Fruit fly (Drosophila melanogaster) whole organism, embryonic: ENCODE results near the gene Dhc62B.
A peak's percentile ranks its signal among the peaks of the same experiment; 100 is the strongest.

Experiments used
- ATbp ChIP-seq: fragments of 200-800 bp; sonication (Bioruptor generic); optimal IDR thresholded peaks from 2 replicates; lab custom pipeline; 2017; ENCODE audit warnings: missing biosample characterization, mild to moderate bottlenecking, missing genetic modification characterization, missing genetic modification reagents
- CG10366 ChIP-seq: fragments of 200-800 bp; sonication (Bioruptor generic); IDR thresholded peaks from 2 replicates; pipeline ENCODE4 v1.3.6; 2022; ENCODE audit warnings: missing biosample characterization, missing genetic modification characterization
- CG11085 ChIP-seq: fragments of 200-800 bp; sonication (Bioruptor generic); IDR thresholded peaks from 2 replicates; pipeline ENCODE4 v1.3.6; 2022; ENCODE audit warnings: missing biosample characterization, missing genetic modification characterization
- CG11398 ChIP-seq: fragments of 200-800 bp; sonication (Bioruptor generic); optimal IDR thresholded peaks from 2 replicates; lab custom pipeline; 2016; ENCODE audit warnings: missing biosample characterization, missing genetic modification characterization
- CG11696 ChIP-seq: fragments of 200-800 bp; sonication (Bioruptor generic); IDR thresholded peaks from 2 replicates; pipeline ENCODE4 v1.3.6; 2022; ENCODE audit warnings: missing biosample characterization, missing genetic modification characterization
- CG12155 ChIP-seq: fragments of 200-800 bp; sonication (Bioruptor generic); optimal IDR thresholded peaks from 3 replicates; lab custom pipeline; 2016; ENCODE audit warnings: missing biosample characterization, missing genetic modification characterization
- CG18011 ChIP-seq: fragments of 200-800 bp; sonication (Bioruptor generic); optimal IDR thresholded peaks from 2 replicates; lab custom pipeline; 2017; ENCODE audit warnings: missing biosample characterization, missing genetic modification characterization, mild to moderate bottlenecking, moderate library complexity, missing genotype
- CG2712 ChIP-seq: fragments of 200-800 bp; optimal IDR thresholded peaks from 3 replicates; lab custom pipeline; 2019; ENCODE audit warnings: missing biosample characterization, mild to moderate bottlenecking, missing genetic modification characterization, moderate library complexity
- CG2889 ChIP-seq: fragments of 200-800 bp; sonication (Bioruptor generic); IDR thresholded peaks from 3 replicates; pipeline ENCODE4 v1.3.6; 2022; ENCODE audit warnings: missing biosample characterization, missing genetic modification characterization
- CG30020 ChIP-seq: fragments of 200-800 bp; optimal IDR thresholded peaks from 2 replicates; lab custom pipeline; 2019; ENCODE audit warnings: missing biosample characterization, mild to moderate bottlenecking, missing genetic modification characterization, moderate library complexity
- CG3065 ChIP-seq: fragments of 200-800 bp; sonication (Bioruptor generic); optimal IDR thresholded peaks from 2 replicates; lab custom pipeline; 2016; ENCODE audit warnings: missing biosample characterization, missing genetic modification characterization
- CG31224 ChIP-seq: fragments of 200-800 bp; sonication (Bioruptor generic); IDR thresholded peaks from 2 replicates; pipeline ENCODE4 v1.3.6; 2022; ENCODE audit warnings: missing biosample characterization, missing genetic modification characterization
- CG6689 ChIP-seq: fragments of 200-800 bp; sonication (Bioruptor generic); IDR thresholded peaks from 2 replicates; pipeline ENCODE4 v1.3.6; 2022; ENCODE audit warnings: missing biosample characterization, missing genetic modification characterization
- CG6791 ChIP-seq: fragments of 200-800 bp; sonication (Bioruptor generic); IDR thresholded peaks from 3 replicates; pipeline ENCODE4 v1.3.6; 2022; ENCODE audit warnings: missing biosample characterization, missing genetic modification characterization; ENCODE audit not compliant: partially characterized antibody
- CG7357 ChIP-seq: fragments of 200-800 bp; sonication (Bioruptor generic); IDR thresholded peaks from 3 replicates; pipeline ENCODE4 v1.3.6; 2022; ENCODE audit warnings: missing biosample characterization, missing genetic modification characterization
- CG7987 ChIP-seq: fragments of 200-800 bp; sonication (Bioruptor generic); optimal IDR thresholded peaks from 2 replicates; lab custom pipeline; 2018; ENCODE audit warnings: missing biosample characterization, mild to moderate bottlenecking, missing genetic modification characterization, moderate library complexity
- CG8478 ChIP-seq: fragments of >200 bp; optimal IDR thresholded peaks from 2 replicates; lab custom pipeline; 2018
- CG9609 ChIP-seq: fragments of 200-800 bp; sonication (Bioruptor generic); optimal IDR thresholded peaks from 3 replicates; lab custom pipeline; 2016; ENCODE audit warnings: missing biosample characterization, missing genetic modification characterization
- CG9797 ChIP-seq: fragments of 200-800 bp; sonication (Bioruptor generic); optimal IDR thresholded peaks from 3 replicates; lab custom pipeline; 2018; ENCODE audit warnings: missing biosample characterization, mild to moderate bottlenecking, missing genetic modification characterization
- D ChIP-seq, 2 experiments: fragments of 200-800 bp in 1 of 2; fragments of >200 bp in 1 of 2; sonication (Bioruptor generic) in 1 of 2; optimal IDR thresholded peaks; 2 replicates in 1 of 2; 3 replicates in 1 of 2; lab custom pipeline; 2017; ENCODE audit warnings: mild to moderate bottlenecking in 1 of 2, missing biosample characterization in 1 of 2, missing genetic modification characterization in 1 of 2, missing genetic modification reagents in 1 of 2
- HHEX ChIP-seq: fragments of 200-800 bp; sonication (Bioruptor generic); optimal IDR thresholded peaks from 3 replicates; lab custom pipeline; 2017; ENCODE audit warnings: missing biosample characterization, mild to moderate bottlenecking, missing genetic modification characterization, missing genetic modification reagents
- HmgZ ChIP-seq: fragments of 200-800 bp; sonication (Bioruptor generic); optimal IDR thresholded peaks from 2 replicates; lab custom pipeline; 2018; ENCODE audit warnings: missing biosample characterization, mild to moderate bottlenecking, missing genetic modification characterization
- Lpt ChIP-seq: fragments of >200 bp; optimal IDR thresholded peaks from 2 replicates; lab custom pipeline; 2018; ENCODE audit warnings: missing biosample characterization, missing genetic modification characterization
- MTF-1 ChIP-seq: fragments of 200-800 bp; sonication (Bioruptor generic); optimal IDR thresholded peaks from 2 replicates; lab custom pipeline; 2018; ENCODE audit warnings: missing biosample characterization, mild to moderate bottlenecking, missing genetic modification characterization, borderline replicate concordance
- Med ChIP-seq: fragments of 200-800 bp; sonication (Bioruptor generic); peaks from one replicate; lab custom pipeline; 2016; ENCODE audit warnings: missing biosample characterization, missing genetic modification characterization, mild to moderate bottlenecking, inconsistent platforms, moderate library complexity
- Nf-YA ChIP-seq: fragments of 200-800 bp; sonication (Bioruptor generic); IDR thresholded peaks from 2 replicates; pipeline ENCODE4 v1.3.6; 2022; ENCODE audit warnings: missing biosample characterization, missing genetic modification characterization
- Poxn ChIP-seq: fragments of 200-800 bp; sonication (Bioruptor generic); IDR thresholded peaks from 2 replicates; pipeline ENCODE4 v1.3.6; 2022; ENCODE audit warnings: missing biosample characterization, missing genetic modification characterization
- Ptx1 ChIP-seq: fragments of 200-800 bp; sonication (Bioruptor generic); IDR thresholded peaks from 2 replicates; pipeline ENCODE4 v1.3.6; 2022; ENCODE audit warnings: missing biosample characterization, missing genetic modification characterization
- Ravus ChIP-seq: fragments of 200-800 bp; sonication (Bioruptor generic); IDR thresholded peaks from 2 replicates; pipeline ENCODE4 v1.3.6; 2022; ENCODE audit warnings: missing biosample characterization, missing genetic modification characterization
- Spps ChIP-seq: fragments of 200-800 bp; sonication (Bioruptor generic); optimal IDR thresholded peaks from 2 replicates; lab custom pipeline; 2018; ENCODE audit warnings: missing biosample characterization, mild to moderate bottlenecking, missing genetic modification characterization
- TFAM ChIP-seq: fragments of 200-800 bp; sonication (Bioruptor generic); optimal IDR thresholded peaks from 2 replicates; lab custom pipeline; 2017; ENCODE audit warnings: missing biosample characterization, missing genetic modification characterization, inconsistent platforms
- cas ChIP-seq: fragments of 200-800 bp; sonication (Bioruptor generic); IDR thresholded peaks from 2 replicates; pipeline ENCODE4 v1.3.6; 2022; ENCODE audit warnings: missing biosample characterization, missing genetic modification characterization
- chinmo ChIP-seq: fragments of 200-800 bp; sonication (Bioruptor generic); IDR thresholded peaks from 4 replicates; pipeline ENCODE4 v1.3.6; 2022; ENCODE audit warnings: missing biosample characterization, missing genetic modification characterization; ENCODE audit not compliant: partially characterized antibody
- ewg ChIP-seq: fragments of 200-800 bp; sonication (Bioruptor generic); optimal IDR thresholded peaks from 3 replicates; lab custom pipeline; 2017; ENCODE audit warnings: mild to moderate bottlenecking, missing biosample characterization, missing genetic modification reagents, missing genetic modification characterization
- ftz-f1 ChIP-seq: fragments of 200-800 bp; sonication (Bioruptor generic); optimal IDR thresholded peaks from 2 replicates; lab custom pipeline; 2016; ENCODE audit warnings: missing biosample characterization, missing genetic modification characterization
- gem ChIP-seq: fragments of 200-800 bp; sonication (Bioruptor generic); optimal IDR thresholded peaks from 2 replicates; lab custom pipeline; 2019; ENCODE audit warnings: missing biosample characterization, mild to moderate bottlenecking, missing genetic modification characterization, moderate library complexity
- gfzf ChIP-seq: fragments of 200-800 bp; sonication (Bioruptor generic); optimal IDR thresholded peaks from 2 replicates; lab custom pipeline; 2016; ENCODE audit warnings: missing biosample characterization, mild to moderate bottlenecking, missing genetic modification characterization, moderate library complexity
- ham ChIP-seq: fragments of 200-800 bp; sonication (Bioruptor generic); IDR thresholded peaks from 2 replicates; pipeline ENCODE4 v1.3.6; 2022; ENCODE audit warnings: missing biosample characterization, missing genetic modification characterization
- hbn ChIP-seq: fragments of 200-800 bp; sonication (Bioruptor generic); IDR thresholded peaks from 2 replicates; pipeline ENCODE4 v1.3.6; 2022; ENCODE audit warnings: missing biosample characterization, missing genetic modification characterization; ENCODE audit not compliant: partially characterized antibody
- insv ChIP-seq, 2 experiments: fragments of 200-800 bp; sonication (Bioruptor generic); optimal IDR thresholded peaks; 3 replicates each; lab custom pipeline; 2016 to 2018; ENCODE audit warnings: missing biosample characterization in 2 of 2, missing genetic modification characterization in 2 of 2
- kah ChIP-seq: fragments of 200-800 bp; sonication (Bioruptor generic); optimal IDR thresholded peaks from 2 replicates; lab custom pipeline; 2018; ENCODE audit warnings: missing biosample characterization, mild to moderate bottlenecking, missing genetic modification characterization
- pnt ChIP-seq: fragments of 200-800 bp; sonication (Bioruptor generic); optimal IDR thresholded peaks from 3 replicates; lab custom pipeline; 2016; ENCODE audit warnings: missing biosample characterization, missing genetic modification characterization
- sc ChIP-seq, 3 experiments: fragments of >200 bp in 2 of 3; fragments of 200-800 bp in 1 of 3; sonication (Bioruptor generic) in 1 of 3; optimal IDR thresholded peaks; 2 replicates in 2 of 3; 3 replicates in 1 of 3; lab custom pipeline; 2017; ENCODE audit warnings: mild to moderate bottlenecking in 1 of 3, missing biosample characterization in 1 of 3, missing genetic modification characterization in 1 of 3, missing genetic modification reagents in 1 of 3
- sens ChIP-seq: fragments of 200-800 bp; sonication (Bioruptor generic); peaks from one replicate; lab custom pipeline; 2016; ENCODE audit warnings: missing biosample characterization, missing genetic modification characterization
- tin ChIP-seq: fragments of 200-800 bp; sonication (Bioruptor generic); optimal IDR thresholded peaks from 3 replicates; lab custom pipeline; 2016; ENCODE audit warnings: missing biosample characterization, missing genetic modification characterization
- unpg ChIP-seq: fragments of 200-800 bp; sonication (Bioruptor generic); optimal IDR thresholded peaks from 3 replicates; lab custom pipeline; 2018; ENCODE audit warnings: missing biosample characterization, mild to moderate bottlenecking, missing genetic modification characterization, moderate library complexity
- wor ChIP-seq: fragments of 200-800 bp; sonication (Bioruptor generic); IDR thresholded peaks from 2 replicates; pipeline ENCODE4 v1.3.6; 2022; ENCODE audit warnings: missing biosample characterization, missing genetic modification characterization
- z ChIP-seq: fragments of 200-800 bp; sonication (Bioruptor generic); IDR thresholded peaks from 3 replicates; pipeline ENCODE4 v1.3.6; 2022; ENCODE audit warnings: missing biosample characterization, missing genetic modification characterization
- zen ChIP-seq: fragments of 200-800 bp; sonication (Bioruptor generic); optimal IDR thresholded peaks from 3 replicates; lab custom pipeline; 2018; ENCODE audit warnings: missing biosample characterization, mild to moderate bottlenecking, missing genetic modification characterization, moderate library complexity

Gene Dhc62B

dm6 chr3L:1794164-1794942 is 22.8 kb upstream of the Dhc62B start (continued):
- peak; percentile 55 for TF ChIP-seq CG7987 (GFP tag; lab: Kevin White, UChicago)
- peak; percentile 27 for TF ChIP-seq CG11398 (GFP tag; lab: Kevin White, UChicago)
- 0 out of 2 replicates have a peak, but pooled peaks have one; percentile 16 for TF ChIP-seq CG11696 (GFP tag; lab: Robert Waterston, UW)
- no peak for TF ChIP-seq CG11085 (GFP tag; lab: Robert Waterston, UW)
- TF ChIP-seq ham (GFP tag; lab: Robert Waterston, UW) = no peak
- TF ChIP-seq CG10366 (GFP tag; lab: Robert Waterston, UW) = no peak
- TF ChIP-seq sc (optimal IDR thresholded peaks at IDR 0.05; lab: Kevin White, UChicago) = no peak
- no peak for TF ChIP-seq sc (GFP tag; optimal IDR thresholded peaks at IDR 0.05; lab: Kevin White, UChicago)
- peak; percentile 17 for TF ChIP-seq D (optimal IDR thresholded peaks at IDR 0.05; lab: Kevin White, UChicago)
- TF ChIP-seq D (GFP tag; optimal IDR thresholded peaks at IDR 0.05; lab: Kevin White, UChicago) = no peak
- peak; percentile 9 for TF ChIP-seq kah (GFP tag; lab: Kevin White, UChicago)
- no peak for TF ChIP-seq hbn (GFP tag; lab: Robert Waterston, UW)
- no peak for TF ChIP-seq gem (tag; lab: Kevin White, UChicago)
- TF ChIP-seq Med (GFP tag; lab: Kevin White, UChicago) = peak; percentile 88
- no peak for TF ChIP-seq Nf-YA (GFP tag; lab: Robert Waterston, UW)
- TF ChIP-seq CG3065 (GFP tag; lab: Kevin White, UChicago) = no peak
- no peak for TF ChIP-seq CG2712 (tag; lab: Kevin White, UChicago)
- TF ChIP-seq CG30020 (tag; lab: Kevin White, UChicago) = no peak
- TF ChIP-seq ewg (GFP tag; lab: Kevin White, UChicago) = no peak
- TF ChIP-seq CG6689 (GFP tag; lab: Robert Waterston, UW) = 0 out of 2 replicates have a peak, but pooled peaks have one; percentile 11
- TF ChIP-seq gfzf (GFP tag; lab: Kevin White, UChicago) = no peak
- peak; percentile 44 for TF ChIP-seq MTF-1 (GFP tag; lab: Kevin White, UChicago)
- no peak for TF ChIP-seq tin
- TF ChIP-seq ftz-f1 (GFP tag; lab: Kevin White, UChicago) = peak; percentile 54
- TF ChIP-seq HHEX (GFP tag; lab: Kevin White, UChicago) = peak; percentile 27
- peak; percentile 28 for TF ChIP-seq sens
- TF ChIP-seq Ptx1 (GFP tag; lab: Robert Waterston, UW) = no peak
- no peak for TF ChIP-seq CG8478 (lab: Kevin White, UChicago)
- TF ChIP-seq insv (GFP tag; optimal IDR thresholded peaks at IDR 0.05; lab: Kevin White, UChicago) = peak in 1 of 2 experiments; percentile 23
- TF ChIP-seq Poxn (GFP tag; lab: Robert Waterston, UW) = no peak
- TF ChIP-seq cas (GFP tag; lab: Robert Waterston, UW) = no peak
- no peak for TF ChIP-seq CG31224 (GFP tag; lab: Robert Waterston, UW)
- no peak for TF ChIP-seq CG12155 (GFP tag; lab: Kevin White, UChicago)
- no peak for TF ChIP-seq zen (tag; lab: Kevin White, UChicago)
- TF ChIP-seq wor = no peak
- no peak for TF ChIP-seq pnt (GFP tag; lab: Kevin White, UChicago)
- TF ChIP-seq HmgZ (tag; lab: Kevin White, UChicago) = peak; percentile 56
- no peak for TF ChIP-seq TFAM (GFP tag; lab: Kevin White, UChicago)
- no peak for TF ChIP-seq CG6791 (GFP tag; lab: Robert Waterston, UW)
- TF ChIP-seq Ravus (GFP tag; lab: Robert Waterston, UW) = no peak
- no peak for TF ChIP-seq z (GFP tag; lab: Robert Waterston, UW)
- no peak for TF ChIP-seq CG9609 (GFP tag; lab: Kevin White, UChicago)
- TF ChIP-seq chinmo = peak; percentile 98
- TF ChIP-seq CG18011 (GFP tag; lab: Kevin White, UChicago) = no peak
- no peak for TF ChIP-seq CG9797 (GFP tag; lab: Kevin White, UChicago)
- no peak for TF ChIP-seq CG2889
- TF ChIP-seq CG7357 = no peak
- no peak for TF ChIP-seq unpg
- no peak for TF ChIP-seq ATbp (GFP tag; lab: Kevin White, UChicago)
- no peak for TF ChIP-seq Lpt (GFP tag; lab: Kevin White, UChicago)
- no peak for TF ChIP-seq Spps (tag; lab: Kevin White, UChicago)
